Comparison of ENCODE assay signal across 1 fruit fly cellular context in genomic region chr3L:9462247-9462769, dm6.
TF ChIP-seq lines count a peak whose summit lies in the region.

No protein-coding gene starts in this region.

TF ChIP-seq in whole organism, embryonic, 481 proteins besides CTCF, POLR2A, EP300 and RAD21 (continued from another document and continues in another):
- TF ChIP-seq gro (GFP tag; optimal IDR thresholded peaks at IDR 0.05; lab: Kevin White, UChicago) (peak; percentile 76), cas (GFP tag; IDR thresholded peaks at IDR 0.05; lab: Robert Waterston, UW) (0 out of 2 replicates have a peak, but pooled peaks have one; percentile 37), pfk (GFP tag; optimal IDR thresholded peaks at IDR 0.05; lab: Kevin White, UChicago) (no peak), Hmx (GFP tag; optimal IDR thresholded peaks at IDR 0.05; lab: Kevin White, UChicago) (peak; percentile 69), CG32767 (GFP tag; IDR thresholded peaks at IDR 0.05; lab: Robert Waterston, UW) (peak; percentile 78), ATbp (GFP tag; optimal IDR thresholded peaks at IDR 0.05; lab: Kevin White, UChicago) (peak; percentile 90), CG3847 (GFP tag; IDR thresholded peaks at IDR 0.05; lab: Robert Waterston, UW) (peak; percentile 58; the same call in 1 of the 2 replicates), CG2202 (tag; optimal IDR thresholded peaks at IDR 0.05; lab: Kevin White, UChicago) (peak; percentile 88), Stat92E (GFP tag; optimal IDR thresholded peaks at IDR 0.05; lab: Kevin White, UChicago) (peak in 1 of 3 experiments; percentile 95), CG12769 (tag; optimal IDR thresholded peaks at IDR 0.05; lab: Kevin White, UChicago) (peak; percentile 52), lbe (GFP tag; optimal IDR thresholded peaks at IDR 0.05; lab: Kevin White, UChicago) (peak; percentile 82), CG8089 (GFP tag; optimal IDR thresholded peaks at IDR 0.05; lab: Kevin White, UChicago) (peak; percentile 29), dimm (GFP tag; IDR thresholded peaks at IDR 0.05; lab: Robert Waterston, UW) (no peak), B-H2 (GFP tag; optimal IDR thresholded peaks at IDR 0.05; lab: Kevin White, UChicago) (peak; percentile 57), Mes4 (GFP tag; optimal IDR thresholded peaks at IDR 0.05; lab: Kevin White, UChicago) (peak; percentile 65), CG10431 (GFP tag; optimal IDR thresholded peaks at IDR 0.05; lab: Kevin White, UChicago) (peak; percentile 79), CG5245 (GFP tag; optimal IDR thresholded peaks at IDR 0.05; lab: Kevin White, UChicago) (peak; percentile 48), CG15514 (GFP tag; optimal IDR thresholded peaks at IDR 0.05; lab: Kevin White, UChicago) (peak; percentile 60), mld (GFP tag; IDR thresholded peaks at IDR 0.05; lab: Robert Waterston, UW; ENCODE audit: partially characterized antibody) (0 out of 3 replicates have a peak, but pooled peaks have one; percentile 8), CG15479 (GFP tag; optimal IDR thresholded peaks at IDR 0.05; lab: Kevin White, UChicago) (peak; percentile 76), CG1602 (GFP tag; optimal IDR thresholded peaks at IDR 0.05; lab: Kevin White, UChicago) (peak; percentile 75), CG9797 (GFP tag; optimal IDR thresholded peaks at IDR 0.05; lab: Kevin White, UChicago) (peak; percentile 4), disco-r (GFP tag; optimal IDR thresholded peaks at IDR 0.05; lab: Kevin White, UChicago) (peak; percentile 59), Lim3 (GFP tag; IDR thresholded peaks at IDR 0.05; lab: Robert Waterston, UW) (no peak), CG17328 (GFP tag; IDR thresholded peaks at IDR 0.05; lab: Robert Waterston, UW) (peak; percentile 79), HLH3B (GFP tag; IDR thresholded peaks at IDR 0.05; lab: Robert Waterston, UW) (peak; percentile 73), row (GFP tag; IDR thresholded peaks at IDR 0.05; lab: Robert Waterston, UW) (peak; percentile 96), sc (optimal IDR thresholded peaks at IDR 0.05; lab: Kevin White, UChicago) (no peak), sc (GFP tag; optimal IDR thresholded peaks at IDR 0.05; lab: Kevin White, UChicago) (peak; percentile 82), CG7271 (tag; optimal IDR thresholded peaks at IDR 0.05; lab: Kevin White, UChicago) (peak; percentile 49), CG1024 (GFP tag; IDR thresholded peaks at IDR 0.05; lab: Robert Waterston, UW) (peak; percentile 9; the same call in 1 of the 2 replicates), grau (tag; optimal IDR thresholded peaks at IDR 0.05; lab: Kevin White, UChicago) (peak; percentile 92), CG18764 (GFP tag; optimal IDR thresholded peaks at IDR 0.05; lab: Kevin White, UChicago) (peak; percentile 79), crc (GFP tag; optimal IDR thresholded peaks at IDR 0.05; lab: Kevin White, UChicago) (peak; percentile 63), amos (GFP tag; IDR thresholded peaks at IDR 0.05; lab: Robert Waterston, UW; ENCODE audit: partially characterized antibody) (no peak), gfzf (GFP tag; optimal IDR thresholded peaks at IDR 0.05; lab: Kevin White, UChicago) (no peak), CG2678 (tag; optimal IDR thresholded peaks at IDR 0.05; lab: Kevin White, UChicago) (peak; percentile 96), CG17361 (GFP tag; IDR thresholded peaks at IDR 0.05; lab: Robert Waterston, UW) (peak; percentile 89), Hand (GFP tag; optimal IDR thresholded peaks at IDR 0.05; lab: Kevin White, UChicago) (peak; percentile 85), D19A (tag; optimal IDR thresholded peaks at IDR 0.05; lab: Kevin White, UChicago) (peak; percentile 92), CG12071 (GFP tag; optimal IDR thresholded peaks at IDR 0.05; lab: Kevin White, UChicago) (peak; percentile 84), CG10462 (GFP tag; optimal IDR thresholded peaks at IDR 0.05; lab: Kevin White, UChicago) (peak; percentile 64), fd64A (GFP tag; optimal IDR thresholded peaks at IDR 0.05; lab: Kevin White, UChicago) (peak; percentile 62), fu2 (GFP tag; optimal IDR thresholded peaks at IDR 0.05; lab: Kevin White, UChicago) (peak; percentile 18), dysf (GFP tag; IDR thresholded peaks at IDR 0.05; lab: Robert Waterston, UW) (peak; percentile 82), az2 (GFP tag; optimal IDR thresholded peaks at IDR 0.05; lab: Kevin White, UChicago) (peak; percentile 84), Dad (GFP tag; optimal IDR thresholded peaks at IDR 0.05; lab: Kevin White, UChicago) (peak; percentile 77), CG18619 (GFP tag; optimal IDR thresholded peaks at IDR 0.05; lab: Kevin White, UChicago) (peak; percentile 84), stc (GFP tag; IDR thresholded peaks at IDR 0.05; lab: Robert Waterston, UW) (peak; percentile 82), CG18262 (tag; optimal IDR thresholded peaks at IDR 0.05; lab: Kevin White, UChicago) (peak; percentile 97), CG12299 (tag; optimal IDR thresholded peaks at IDR 0.05; lab: Kevin White, UChicago) (peak; percentile 92), CG2889 (GFP tag; IDR thresholded peaks at IDR 0.05; lab: Robert Waterston, UW) (no peak), CG7839 (tag; optimal IDR thresholded peaks at IDR 0.05; lab: Kevin White, UChicago) (peak; percentile 91), esg (GFP tag; conservative IDR thresholded peaks at IDR 0.05; lab: Robert Waterston, UW) (peak; percentile 74), Elba2 (GFP tag; optimal IDR thresholded peaks at IDR 0.05; lab: Kevin White, UChicago) (no peak), her (GFP tag; optimal IDR thresholded peaks at IDR 0.05; lab: Kevin White, UChicago) (peak; percentile 74), CG43689 (GFP tag; IDR thresholded peaks at IDR 0.05; lab: Robert Waterston, UW) (no peak), CG34376 (GFP tag; optimal IDR thresholded peaks at IDR 0.05; lab: Kevin White, UChicago) (peak; percentile 93), cato (GFP tag; optimal IDR thresholded peaks at IDR 0.05; lab: Kevin White, UChicago; ENCODE audit: borderline replicate concordance) (peak; percentile 70), cad (GFP tag; optimal IDR thresholded peaks at IDR 0.05; lab: Kevin White, UChicago) (no peak), vnd (GFP tag; IDR thresholded peaks at IDR 0.05; lab: Robert Waterston, UW; ENCODE audit: partially characterized antibody) (no peak), Doc2 (GFP tag; IDR thresholded peaks at IDR 0.05; lab: Robert Waterston, UW) (no peak), Atf3 (GFP tag; optimal IDR thresholded peaks at IDR 0.05; lab: Kevin White, UChicago) (peak; percentile 19), CG12236 (GFP tag; optimal IDR thresholded peaks at IDR 0.05; lab: Kevin White, UChicago) (peak; percentile 60), lab (GFP tag; optimal IDR thresholded peaks at IDR 0.05; lab: Kevin White, UChicago) (peak; percentile 91), eyg (GFP tag; optimal IDR thresholded peaks at IDR 0.05; lab: Kevin White, UChicago) (peak; percentile 20), fru (optimal IDR thresholded peaks at IDR 0.05; lab: Kevin White, UChicago) (no peak), CG7963 (GFP tag; IDR thresholded peaks at IDR 0.05; lab: Robert Waterston, UW; ENCODE audit: partially characterized antibody) (no peak), CG1233 (GFP tag; optimal IDR thresholded peaks at IDR 0.05; lab: Kevin White, UChicago) (peak; percentile 77), C15 (GFP tag; IDR thresholded peaks at IDR 0.05; lab: Robert Waterston, UW) (no peak), CG3726 (GFP tag; IDR thresholded peaks at IDR 0.05; lab: Robert Waterston, UW) (no peak), CG3838 (GFP tag; optimal IDR thresholded peaks at IDR 0.05; lab: Kevin White, UChicago) (peak; percentile 24), CrebB (tag; optimal IDR thresholded peaks at IDR 0.05; lab: Kevin White, UChicago) (peak; percentile 80), tgo (GFP tag; IDR thresholded peaks at IDR 0.05; lab: Robert Waterston, UW) (peak; percentile 72), CG11504 (tag; optimal IDR thresholded peaks at IDR 0.05; lab: Kevin White, UChicago) (peak; percentile 92), CG17829 (tag; optimal IDR thresholded peaks at IDR 0.05; lab: Kevin White, UChicago) (peak; percentile 92), CG11723 (GFP tag; optimal IDR thresholded peaks at IDR 0.05; lab: Kevin White, UChicago) (peak; percentile 81), CG14710 (tag; optimal IDR thresholded peaks at IDR 0.05; lab: Kevin White, UChicago) (peak; percentile 93), Adf1 (GFP tag; IDR thresholded peaks at IDR 0.05; lab: Robert Waterston, UW) (peak; percentile 83), maf-S (GFP tag; optimal IDR thresholded peaks at IDR 0.05; lab: Kevin White, UChicago) (peak; percentile 84), CG17186 (GFP tag; optimal IDR thresholded peaks at IDR 0.05; lab: Kevin White, UChicago) (peak; percentile 63), odd (GFP tag; optimal IDR thresholded peaks at IDR 0.05; lab: Kevin White, UChicago) (peak; percentile 91), CkIIα-i1 (GFP tag; IDR thresholded peaks at IDR 0.05; lab: Robert Waterston, UW) (no peak), Drgx (GFP tag; IDR thresholded peaks at IDR 0.05; lab: Robert Waterston, UW) (peak; percentile 93), Camta (GFP tag; optimal IDR thresholded peaks at IDR 0.05; lab: Kevin White, UChicago) (peak; percentile 75), Sin3A (optimal IDR thresholded peaks at IDR 0.05; lab: Kevin White, UChicago) (no peak), Med (GFP tag; lab: Kevin White, UChicago) (peak; percentile 87), pum (GFP tag; optimal IDR thresholded peaks at IDR 0.05; lab: Kevin White, UChicago) (peak; percentile 72), Dip2 (GFP tag; IDR thresholded peaks at IDR 0.05; lab: Robert Waterston, UW) (no peak), Mad (GFP tag; optimal IDR thresholded peaks at IDR 0.05; lab: Kevin White, UChicago) (peak; percentile 76), Eip74EF (GFP tag; optimal IDR thresholded peaks at IDR 0.05; lab: Kevin White, UChicago) (peak in 1 of 2 experiments; percentile 92), ERR (GFP tag; optimal IDR thresholded peaks at IDR 0.05; lab: Kevin White, UChicago) (peak; percentile 67), CG3995 (GFP tag; optimal IDR thresholded peaks at IDR 0.05; lab: Kevin White, UChicago) (peak; percentile 48), Atf6 (GFP tag; IDR thresholded peaks at IDR 0.05; lab: Robert Waterston, UW) (peak; percentile 73; the same call in 1 of the 2 replicates), CG30403 (GFP tag; optimal IDR thresholded peaks at IDR 0.05; lab: Kevin White, UChicago) (peak; percentile 93), Oli (tag; optimal IDR thresholded peaks at IDR 0.05; lab: Kevin White, UChicago) (peak; percentile 87), crol (GFP tag; IDR thresholded peaks at IDR 0.05; lab: Robert Waterston, UW) (no peak; the same call in 1 of the 2 replicates), CG4854 (GFP tag; optimal IDR thresholded peaks at IDR 0.05; lab: Kevin White, UChicago) (peak; percentile 81), twi (tag; optimal IDR thresholded peaks at IDR 0.05; lab: Kevin White, UChicago) (peak; percentile 68), Dref (GFP tag; IDR thresholded peaks at IDR 0.05; lab: Robert Waterston, UW) (no peak), CG10366 (GFP tag; IDR thresholded peaks at IDR 0.05; lab: Robert Waterston, UW) (peak; percentile 63), bbx (GFP tag; IDR thresholded peaks at IDR 0.05; lab: Robert Waterston, UW; ENCODE audit: partially characterized antibody) (peak; percentile 72), E2f2 (GFP tag; IDR thresholded peaks at IDR 0.05; lab: Robert Waterston, UW) (peak; percentile 57; the same call in 1 of the 2 replicates), jing (GFP tag; optimal IDR thresholded peaks at IDR 0.05; lab: Kevin White, UChicago) (peak; percentile 24), H2.0 (GFP tag; IDR thresholded peaks at IDR 0.05; lab: Robert Waterston, UW) (peak; percentile 65), pho (GFP tag; optimal IDR thresholded peaks at IDR 0.05; lab: Kevin White, UChicago) (peak; percentile 81), CG2712 (tag; optimal IDR thresholded peaks at IDR 0.05; lab: Kevin White, UChicago) (peak; percentile 96), trh (GFP tag; optimal IDR thresholded peaks at IDR 0.05; lab: Kevin White, UChicago) (peak; percentile 58), ham (GFP tag; IDR thresholded peaks at IDR 0.05; lab: Robert Waterston, UW) (0 out of 2 replicates have a peak, but pooled peaks have one; percentile 34), CG8359 (GFP tag; optimal IDR thresholded peaks at IDR 0.05; lab: Kevin White, UChicago; ENCODE audit: borderline replicate concordance) (peak; percentile 68), caup (GFP tag; optimal IDR thresholded peaks at IDR 0.05; lab: Kevin White, UChicago; ENCODE audit: severe bottlenecking) (peak; percentile 79), repo (GFP tag; optimal IDR thresholded peaks at IDR 0.05; lab: Kevin White, UChicago) (peak; percentile 34), CG16779 (GFP tag; IDR thresholded peaks at IDR 0.05; lab: Robert Waterston, UW) (no peak), yki (optimal IDR thresholded peaks at IDR 0.05; lab: Kevin White, UChicago) (peak; percentile 55), emc (GFP tag; optimal IDR thresholded peaks at IDR 0.05; lab: Kevin White, UChicago) (no peak), rib (GFP tag; IDR thresholded peaks at IDR 0.05; lab: Robert Waterston, UW) (no peak), Hr3 (GFP tag; optimal IDR thresholded peaks at IDR 0.05; lab: Kevin White, UChicago) (peak; percentile 63), CG11456 (GFP tag; IDR thresholded peaks at IDR 0.05; lab: Robert Waterston, UW) (no peak), insv (GFP tag; optimal IDR thresholded peaks at IDR 0.05; lab: Kevin White, UChicago) (peak in 1 of 2 experiments; percentile 63), CG9876 (GFP tag; optimal IDR thresholded peaks at IDR 0.05; lab: Kevin White, UChicago) (no peak), Hr51 (GFP tag; optimal IDR thresholded peaks at IDR 0.05; lab: Kevin White, UChicago) (peak; percentile 46 to 93), bab2 (GFP tag; optimal IDR thresholded peaks at IDR 0.05; lab: Kevin White, UChicago) (peak; percentile 63), cg (GFP tag; optimal IDR thresholded peaks at IDR 0.05; lab: Kevin White, UChicago) (no peak), CG12659 (GFP tag; optimal IDR thresholded peaks at IDR 0.05; lab: Kevin White, UChicago) (peak; percentile 86), CG17912 (GFP tag; optimal IDR thresholded peaks at IDR 0.05; lab: Kevin White, UChicago) (no peak), wor (GFP tag; IDR thresholded peaks at IDR 0.05; lab: Robert Waterston, UW) (peak; percentile 65), NfI (GFP tag; optimal IDR thresholded peaks at IDR 0.05; lab: Kevin White, UChicago) (peak; percentile 81), oc (tag; optimal IDR thresholded peaks at IDR 0.05; lab: Kevin White, UChicago) (peak; percentile 79), CG10959 (GFP tag; IDR thresholded peaks at IDR 0.05; lab: Robert Waterston, UW) (peak; percentile 66), Usf (GFP tag; optimal IDR thresholded peaks at IDR 0.05; lab: Kevin White, UChicago) (peak; percentile 47), Nf-YA (GFP tag; IDR thresholded peaks at IDR 0.05; lab: Robert Waterston, UW) (peak; percentile 77)
